Worm (Caenorhabditis elegans): ENCODE measurements around the gene F58F12.3.

Gene F58F12.3

ce11 chrII:6358232-6358631 lies 32.9 kb downstream of the F58F12.3 start (continued):
- TF ChIP-seq xnd-1 (tag; optimal IDR thresholded peaks at IDR 0.05) (no peak), T07F8.4 (tag; optimal IDR thresholded peaks at IDR 0.05) (no peak), rcor-1 (GFP tag; IDR thresholded peaks at IDR 0.05) (no peak), ceh-58 (GFP tag; IDR thresholded peaks at IDR 0.05) (0 out of 2 replicates have a peak, but pooled peaks have one; percentile 93), F55B11.4 (tag; optimal IDR thresholded peaks at IDR 0.05; ENCODE audit: borderline replicate concordance, insufficient read depth) (no peak), madf-10 (tag; optimal IDR thresholded peaks at IDR 0.05) (no peak), gei-17 (GFP tag; optimal IDR thresholded peaks at IDR 0.05) (no peak), B0336.3 (GFP tag; IDR thresholded peaks at IDR 0.05) (no peak), zim-3 (tag; optimal IDR thresholded peaks at IDR 0.05) (no peak), egrh-3 (GFP tag; IDR thresholded peaks at IDR 0.05) (no peak), unc-130 (GFP tag; optimal IDR thresholded peaks at IDR 0.05) (no peak), F57C9.4 (tag; optimal IDR thresholded peaks at IDR 0.05) (no peak), madf-8 (GFP tag; conservative IDR thresholded peaks at IDR 0.05) (no peak), him-1 (tag; optimal IDR thresholded peaks at IDR 0.05) (no peak), F33H1.4 (GFP tag; IDR thresholded peaks at IDR 0.05) (no peak), Y53F4B.3 (GFP tag; IDR thresholded peaks at IDR 0.05) (no peak), hlh-26 (GFP tag; conservative IDR thresholded peaks at IDR 0.05) (no peak), C17E4.6 (GFP tag; IDR thresholded peaks at IDR 0.05) (no peak), ztf-26 (tag; optimal IDR thresholded peaks at IDR 0.05) (no peak), nhr-90 (tag; optimal IDR thresholded peaks at IDR 0.05) (no peak), lin-35 (GFP tag; optimal IDR thresholded peaks at IDR 0.05) (no peak), sea-2 (GFP tag; IDR thresholded peaks at IDR 0.05) (no peak), C06A6.2 (GFP tag; conservative IDR thresholded peaks at IDR 0.05) (no peak), sptf-2 (GFP tag; optimal IDR thresholded peaks at IDR 0.05) (no peak), Y67H2A.10 (GFP tag; conservative IDR thresholded peaks at IDR 0.05) (no peak), athp-1 (tag; optimal IDR thresholded peaks at IDR 0.05) (peak; percentile 50), B0035.1 (tag; optimal IDR thresholded peaks at IDR 0.05) (no peak), egl-18 (GFP tag; IDR thresholded peaks at IDR 0.05) (no peak), T26A5.8 (tag; optimal IDR thresholded peaks at IDR 0.05) (no peak), hsf-1 (GFP tag; IDR thresholded peaks at IDR 0.05) (0 out of 2 replicates have a peak, but pooled peaks have one; percentile 30), F57A8.1 (GFP tag; optimal IDR thresholded peaks at IDR 0.05) (no peak), dpl-1 (GFP tag; optimal IDR thresholded peaks at IDR 0.05) (no peak), lin-26 (GFP tag; IDR thresholded peaks at IDR 0.05) (peak; percentile 66), attf-5 (GFP tag; optimal IDR thresholded peaks at IDR 0.05) (no peak), somi-1 (GFP tag; optimal IDR thresholded peaks at IDR 0.05) (no peak), F10E7.11 (tag; optimal IDR thresholded peaks at IDR 0.05) (no peak), ztf-18 (tag; optimal IDR thresholded peaks at IDR 0.05) (no peak), ceh-27 (GFP tag; optimal IDR thresholded peaks at IDR 0.05) (no peak), repo-1 (tag; optimal IDR thresholded peaks at IDR 0.05) (no peak), mcd-1 (GFP tag; IDR thresholded peaks at IDR 0.05) (no peak), tbp1 (GFP tag; optimal IDR thresholded peaks at IDR 0.05) (peak; percentile 83), die-1 (tag; optimal IDR thresholded peaks at IDR 0.05) (peak; percentile 25), atf-7 (tag; optimal IDR thresholded peaks at IDR 0.05) (no peak), chd-7 (tag; optimal IDR thresholded peaks at IDR 0.05) (no peak), bed-2 (GFP tag; IDR thresholded peaks at IDR 0.05) (no peak), F22D6.2 (tag; optimal IDR thresholded peaks at IDR 0.05) (no peak), ceh-79 (tag; optimal IDR thresholded peaks at IDR 0.05) (no peak), rpc-1 (optimal IDR thresholded peaks at IDR 0.05) (peak; percentile 56), rpc-1 (tag; optimal IDR thresholded peaks at IDR 0.05) (peak; percentile 78), Y53G8AR.9 (GFP tag; conservative IDR thresholded peaks at IDR 0.05) (no peak), ztf-22 (GFP tag; optimal IDR thresholded peaks at IDR 0.05) (no peak)
